Worm (Caenorhabditis elegans): Measurements from ENCODE around the gene C16D9.1.

- TF ChIP-seq ama-1 (optimal IDR thresholded peaks at IDR 0.05) (no peak), ama-1 (GFP tag; optimal IDR thresholded peaks at IDR 0.05) (no peak), tlf-1 (GFP tag; optimal IDR thresholded peaks at IDR 0.05) (no peak), F23B12.7 (tag; optimal IDR thresholded peaks at IDR 0.05; ENCODE audit: insufficient read depth) (no peak), pha-4 (tag; optimal IDR thresholded peaks at IDR 0.05) (no peak), K11D2.4 (GFP tag; IDR thresholded peaks at IDR 0.05) (no peak), lin-35 (GFP tag; optimal IDR thresholded peaks at IDR 0.05) (no peak), sea-2 (GFP tag; IDR thresholded peaks at IDR 0.05) (no peak)
These were observed 5.2 kb upstream of the C16D9.1 start for ce11 chrV:8253946-8254345.
